Worm (Caenorhabditis elegans) whole organism, young adult: ENCODE data around the gene F27B10.1.
A peak's percentile ranks its signal among the peaks of the same experiment; 100 is the strongest.

Source experiments
- B0019.2 ChIP-seq: fragments of 200-800 bp; sonication (Bioruptor generic); conservative IDR thresholded peaks from 2 replicates; pipeline ENCODE4 v1.3.6; 2022; ENCODE audit warnings: missing genetic modification reagents, missing genetic modification characterization, missing compliant biosample characterization
- B0336.3 ChIP-seq: fragments of 200-800 bp; sonication (Bioruptor generic); IDR thresholded peaks from 2 replicates; pipeline ENCODE4 v1.3.6; 2022; ENCODE audit warnings: missing genetic modification characterization, missing compliant biosample characterization
- F22D6.2 ChIP-seq: sonication (generic microtip); optimal IDR thresholded peaks from 2 replicates; lab custom pipeline; 2016; ENCODE audit warnings: mild to moderate bottlenecking, missing genetic modification characterization, missing compliant biosample characterization
- F39B2.1 ChIP-seq: fragments of 200-800 bp; sonication (Bioruptor generic); IDR thresholded peaks from 2 replicates; pipeline ENCODE4 v1.3.6; 2022; ENCODE audit warnings: missing genetic modification reagents, missing genetic modification characterization, missing compliant biosample characterization
- F49E8.2 ChIP-seq: sonication (generic microtip); optimal IDR thresholded peaks from 3 replicates; lab custom pipeline; 2017; ENCODE audit warnings: missing genetic modification characterization, mild to moderate bottlenecking, missing compliant biosample characterization, antibody characterized with exemption, moderate library complexity; ENCODE audit not compliant: insufficient read depth
- F57C9.4 ChIP-seq: sonication (generic microtip); optimal IDR thresholded peaks from 2 replicates; lab custom pipeline; 2017; ENCODE audit warnings: mild to moderate bottlenecking, missing genetic modification characterization, missing compliant biosample characterization
- Y95B8A.8 ChIP-seq: fragments of 200-800 bp; sonication (Bioruptor generic); IDR thresholded peaks from 2 replicates; pipeline ENCODE4 v1.3.6; 2022; ENCODE audit warnings: missing genetic modification reagents, missing genetic modification characterization, missing compliant biosample characterization
- ama-1 ChIP-seq, 3 experiments: fragments of 150-350 bp in 1 of 3; sonication (generic microtip) in 2 of 3; optimal IDR thresholded peaks; 2 replicates each; lab custom pipeline; 2014 to 2018; ENCODE audit warnings: missing biosample characterization in 2 of 3, missing genetic modification characterization in 2 of 3, missing genetic modification reagents in 2 of 3
- attf-6 ChIP-seq: fragments of 200-800 bp; sonication (Bioruptor generic); IDR thresholded peaks from 2 replicates; pipeline ENCODE4 v1.3.6; 2022; ENCODE audit warnings: missing genetic modification reagents, missing genetic modification characterization, missing compliant biosample characterization
- bed-1 ChIP-seq: fragments of 200-800 bp; sonication (Bioruptor generic); IDR thresholded peaks from 2 replicates; pipeline ENCODE4 v1.3.6; 2022; ENCODE audit warnings: missing genetic modification reagents, missing genetic modification characterization, missing compliant biosample characterization
- cebp-1 ChIP-seq, 2 experiments: fragments of 200-800 bp in 1 of 2; sonication (Bioruptor generic) in 1 of 2; sonication (generic microtip) in 1 of 2; IDR thresholded peaks in 1 of 2; optimal IDR thresholded peaks in 1 of 2; 2 replicates each; pipeline versions ENCODE4 v1.3.6 to Lab custom; 2017 to 2022; ENCODE audit warnings: missing compliant biosample characterization in 2 of 2, missing genetic modification characterization in 2 of 2, mild to moderate bottlenecking in 1 of 2, missing genetic modification reagents in 1 of 2, moderate library complexity in 1 of 2
- ceh-100 ChIP-seq: fragments of 200-800 bp; sonication (Bioruptor generic); IDR thresholded peaks from 2 replicates; pipeline ENCODE4 v1.3.6; 2022; ENCODE audit warnings: missing genetic modification reagents, missing genetic modification characterization, missing compliant biosample characterization
- ceh-27 ChIP-seq: fragments of 200-800 bp; sonication (Bioruptor generic); optimal IDR thresholded peaks from 2 replicates; lab custom pipeline; 2018; ENCODE audit warnings: mild to moderate bottlenecking, missing genetic modification characterization, moderate library complexity, missing compliant biosample characterization
- ceh-40 ChIP-seq: fragments of 200-800 bp; sonication (Bioruptor generic); IDR thresholded peaks from 2 replicates; pipeline ENCODE4 v1.3.6; 2022; ENCODE audit warnings: missing genetic modification characterization, missing compliant biosample characterization
- ceh-79 ChIP-seq: sonication (generic microtip); optimal IDR thresholded peaks from 2 replicates; lab custom pipeline; 2017; ENCODE audit warnings: mild to moderate bottlenecking, missing genetic modification characterization, missing compliant biosample characterization
- efl-1 ChIP-seq: fragments of 150-350 bp; optimal IDR thresholded peaks from 2 replicates; lab custom pipeline; 2014; ENCODE audit warnings: missing biosample characterization, missing genetic modification reagents, missing genetic modification characterization
- egl-18 ChIP-seq: fragments of 200-800 bp; sonication (Bioruptor generic); IDR thresholded peaks from 2 replicates; pipeline ENCODE4 v1.3.6; 2022; ENCODE audit warnings: missing genetic modification reagents, missing genetic modification characterization, missing compliant biosample characterization
- egrh-3 ChIP-seq: fragments of 200-800 bp; sonication (Bioruptor generic); IDR thresholded peaks from 2 replicates; pipeline ENCODE4 v1.3.6; 2022; ENCODE audit warnings: missing genetic modification reagents, missing genetic modification characterization, missing compliant biosample characterization
- hrde-1 ChIP-seq: sonication (generic microtip); optimal IDR thresholded peaks from 2 replicates; lab custom pipeline; 2016; ENCODE audit warnings: missing genetic modification characterization, mild to moderate bottlenecking, missing compliant biosample characterization, moderate library complexity, missing genotype, missing genetic modification reagents, borderline replicate concordance
- hsf-1 ChIP-seq: fragments of 200-800 bp; sonication (Bioruptor generic); IDR thresholded peaks from 2 replicates; pipeline ENCODE4 v1.3.6; 2022; ENCODE audit warnings: missing genetic modification reagents, missing genetic modification characterization, missing compliant biosample characterization
- let-607 ChIP-seq, 2 experiments: fragments of 200-800 bp in 1 of 2; sonication (Bioruptor generic) in 1 of 2; sonication (generic microtip) in 1 of 2; optimal IDR thresholded peaks; 2 replicates each; lab custom pipeline; 2016 to 2018; ENCODE audit warnings: mild to moderate bottlenecking in 2 of 2, missing compliant biosample characterization in 2 of 2, missing genetic modification characterization in 2 of 2, moderate library complexity in 2 of 2, missing genotype in 1 of 2
- lin-35 ChIP-seq, 3 experiments: fragments of 150-350 bp in 2 of 3; sonication (generic microtip) in 1 of 3; optimal IDR thresholded peaks; 2 replicates each; lab custom pipeline; 2014 to 2018; ENCODE audit warnings: missing biosample characterization in 3 of 3, missing genetic modification characterization in 3 of 3, missing genetic modification reagents in 3 of 3
- lin-40 ChIP-seq: sonication (generic microtip); optimal IDR thresholded peaks from 2 replicates; lab custom pipeline; 2016; ENCODE audit warnings: missing genetic modification characterization, mild to moderate bottlenecking, missing compliant biosample characterization, missing genotype, missing genetic modification reagents
- madf-10 ChIP-seq: sonication (generic microtip); optimal IDR thresholded peaks from 2 replicates; lab custom pipeline; 2016; ENCODE audit warnings: mild to moderate bottlenecking, missing genetic modification characterization, missing compliant biosample characterization
- madf-6 ChIP-seq: fragments of 200-800 bp; sonication (Bioruptor generic); IDR thresholded peaks from 2 replicates; pipeline ENCODE4 v1.3.6; 2022; ENCODE audit warnings: missing genetic modification reagents, missing genetic modification characterization, missing compliant biosample characterization
- madf-8 ChIP-seq: fragments of 200-800 bp; sonication (Bioruptor generic); conservative IDR thresholded peaks from 2 replicates; pipeline ENCODE4 v1.3.6; 2022; ENCODE audit warnings: missing genetic modification reagents, missing genetic modification characterization, missing compliant biosample characterization
- mes-4 ChIP-seq: sonication (generic microtip); optimal IDR thresholded peaks from 2 replicates; lab custom pipeline; 2016; ENCODE audit warnings: missing genotype, missing genetic modification characterization, missing compliant biosample characterization
- nhr-179 ChIP-seq: sonication (generic microtip); optimal IDR thresholded peaks from 2 replicates; lab custom pipeline; 2016; ENCODE audit warnings: mild to moderate bottlenecking, missing genetic modification characterization, missing compliant biosample characterization
- nhr-27 ChIP-seq: fragments of 200-800 bp; sonication (Bioruptor generic); optimal IDR thresholded peaks from 2 replicates; lab custom pipeline; 2018; ENCODE audit warnings: mild to moderate bottlenecking, missing genetic modification characterization, moderate library complexity, missing compliant biosample characterization
- rec-8 ChIP-seq, 2 experiments: sonication (generic microtip); optimal IDR thresholded peaks; 2 replicates each; lab custom pipeline; 2016; ENCODE audit warnings: mild to moderate bottlenecking in 2 of 2, missing genetic modification characterization in 2 of 2, missing genetic modification reagents in 2 of 2, missing genotype in 2 of 2, missing biosample characterization in 1 of 2, missing compliant biosample characterization in 1 of 2, moderate library complexity in 1 of 2
- sdz-38 ChIP-seq: sonication (generic microtip); optimal IDR thresholded peaks from 2 replicates; lab custom pipeline; 2016; ENCODE audit warnings: missing genotype, missing genetic modification characterization, missing compliant biosample characterization
- snpc-1.1 ChIP-seq: sonication (generic microtip); optimal IDR thresholded peaks from 2 replicates; lab custom pipeline; 2017; ENCODE audit warnings: missing genetic modification characterization, mild to moderate bottlenecking, missing compliant biosample characterization, antibody characterized with exemption, moderate library complexity, missing genotype, missing genetic modification reagents; ENCODE audit not compliant: insufficient read depth
- snpc-3.4 ChIP-seq: sonication (generic microtip); optimal IDR thresholded peaks from 2 replicates; lab custom pipeline; 2017; ENCODE audit warnings: missing genetic modification characterization, mild to moderate bottlenecking, missing compliant biosample characterization, antibody characterized with exemption, moderate library complexity, missing genotype, missing genetic modification reagents
- unc-130 ChIP-seq: sonication (generic microtip); optimal IDR thresholded peaks from 2 replicates; lab custom pipeline; 2016; ENCODE audit warnings: missing genetic modification reagents, missing genetic modification characterization, missing compliant biosample characterization
- unc-62 ChIP-seq: fragments of 150-350 bp; optimal IDR thresholded peaks from 2 replicates; lab custom pipeline; 2014; ENCODE audit warnings: missing biosample characterization, missing genetic modification reagents, missing genetic modification characterization
- zim-3 ChIP-seq: sonication (generic microtip); optimal IDR thresholded peaks from 2 replicates; lab custom pipeline; 2017; ENCODE audit warnings: mild to moderate bottlenecking, missing genetic modification characterization, moderate library complexity, missing compliant biosample characterization
- ztf-25 ChIP-seq: fragments of 200-800 bp; sonication (Bioruptor generic); IDR thresholded peaks from 2 replicates; pipeline ENCODE4 v1.3.6; 2022; ENCODE audit warnings: missing genetic modification reagents, missing genetic modification characterization, missing compliant biosample characterization
- ztf-26 ChIP-seq: sonication (generic microtip); optimal IDR thresholded peaks from 2 replicates; lab custom pipeline; 2017; ENCODE audit warnings: missing genetic modification characterization, missing compliant biosample characterization
- ztf-28 ChIP-seq: fragments of 200-800 bp; sonication (Bioruptor generic); IDR thresholded peaks from 2 replicates; pipeline ENCODE4 v1.3.6; 2022; ENCODE audit warnings: missing genetic modification reagents, missing genetic modification characterization, missing compliant biosample characterization
- ztf-6 ChIP-seq: fragments of 200-800 bp; sonication (Bioruptor generic); IDR thresholded peaks from 2 replicates; pipeline ENCODE4 v1.3.6; 2022; ENCODE audit warnings: missing genetic modification reagents, missing genetic modification characterization, missing compliant biosample characterization

The F27B10.1 gene

ce11 chrV:7110370-7110769 lies 38.0 kb downstream of the F27B10.1 start:
- TF ChIP-seq bed-1 = no peak
- no peak for TF ChIP-seq ceh-79
- TF ChIP-seq attf-6 (GFP tag; lab: Robert Waterston, UW) = no peak
- TF ChIP-seq lin-35 (GFP tag; optimal IDR thresholded peaks at IDR 0.05; lab: Kevin White, UChicago) = no peak
- TF ChIP-seq F57C9.4 (tag; lab: Kevin White, UChicago) = no peak
- TF ChIP-seq unc-62 (GFP tag; lab: Kevin White, UChicago) = no peak
- no peak for TF ChIP-seq nhr-27
- no peak for TF ChIP-seq nhr-179 (tag; lab: Kevin White, UChicago)
- no peak for TF ChIP-seq ztf-6 (GFP tag; lab: Robert Waterston, UW)
- TF ChIP-seq madf-6 (GFP tag; lab: Robert Waterston, UW) = no peak
- no peak for TF ChIP-seq cebp-1 (GFP tag; IDR thresholded peaks at IDR 0.05; lab: Robert Waterston, UW)
- TF ChIP-seq cebp-1 (tag; optimal IDR thresholded peaks at IDR 0.05; lab: Kevin White, UChicago) = no peak

- TF ChIP-seq sdz-38 (no peak), let-607 (tag; optimal IDR thresholded peaks at IDR 0.05; lab: Kevin White, UChicago) (no peak), B0019.2 (GFP tag; lab: Robert Waterston, UW) (no peak), F22D6.2 (tag; lab: Kevin White, UChicago) (no peak), zim-3 (no peak), unc-62 (GFP tag; lab: Kevin White, UChicago) (no peak), ama-1 (optimal IDR thresholded peaks at IDR 0.05; lab: Kevin White, UChicago) (no peak), ama-1 (GFP tag; optimal IDR thresholded peaks at IDR 0.05; lab: Kevin White, UChicago) (no peak), lin-40 (tag; lab: Kevin White, UChicago) (no peak), Y95B8A.8 (GFP tag; lab: Robert Waterston, UW) (no peak), F49E8.2 (tag; lab: Kevin White, UChicago) (no peak), ceh-40 (GFP tag; lab: Robert Waterston, UW) (no peak), madf-8 (no peak), egrh-3 (no peak)
Measured at ce11 chrV:7111276-7111675, 38.9 kb downstream of the F27B10.1 start.

- TF ChIP-seq egrh-3 = no peak
- no peak for TF ChIP-seq ztf-28
- peak; percentile 45 for TF ChIP-seq ceh-27 (GFP tag; lab: Kevin White, UChicago)
- no peak for TF ChIP-seq snpc-1.1
- no peak for TF ChIP-seq snpc-3.4 (tag; lab: Kevin White, UChicago)
Measured at ce11 chrV:7112223-7112622, 39.8 kb downstream of the F27B10.1 start.

- no peak for TF ChIP-seq ztf-25
- TF ChIP-seq unc-130 (GFP tag; lab: Kevin White, UChicago) = no peak
- no peak for TF ChIP-seq egl-18 (GFP tag; lab: Robert Waterston, UW)
- TF ChIP-seq B0336.3 = no peak
- TF ChIP-seq rec-8 (tag; optimal IDR thresholded peaks at IDR 0.05; lab: Kevin White, UChicago) = no peak
- no peak for TF ChIP-seq F39B2.1 (GFP tag; lab: Robert Waterston, UW)
- TF ChIP-seq madf-10 (tag; lab: Kevin White, UChicago) = no peak
- TF ChIP-seq ceh-100 (GFP tag; lab: Robert Waterston, UW) = no peak
- TF ChIP-seq efl-1 (GFP tag; lab: Kevin White, UChicago) = no peak
- TF ChIP-seq hrde-1 (tag; lab: Kevin White, UChicago) = no peak
- no peak for TF ChIP-seq mes-4 (tag; lab: Kevin White, UChicago)
- TF ChIP-seq hsf-1 (GFP tag; lab: Robert Waterston, UW) = no peak
- no peak for TF ChIP-seq madf-6 (GFP tag; lab: Robert Waterston, UW)
- TF ChIP-seq ztf-26 = no peak
- TF ChIP-seq, all 124 proteins: peak for 0
Measured at ce11 chrV:7118796-7119195, 46.4 kb downstream of the F27B10.1 start, which contains the start of gene srx-33. Gene srx-33 (minus strand): TSS chrV:7118896.
